Worm (Caenorhabditis elegans) whole organism, L3 larva: ENCODE measurements around the gene suf-1.
A peak's percentile ranks its signal among the peaks of the same experiment; 100 is the strongest.

Experiments
- R02D3.7 ChIP-seq: fragments of 150-350 bp; optimal IDR thresholded peaks from 2 replicates; lab custom pipeline; 2014; ENCODE audit warnings: missing biosample characterization, missing genetic modification characterization
- ZK546.5 ChIP-seq: sonication (generic microtip); optimal IDR thresholded peaks from 2 replicates; lab custom pipeline; 2017; ENCODE audit warnings: missing biosample characterization, missing genetic modification characterization
- aly-2 ChIP-seq: fragments of 150-350 bp; optimal IDR thresholded peaks from 2 replicates; lab custom pipeline; 2014; ENCODE audit warnings: missing biosample characterization, missing genetic modification characterization
- ama-1 ChIP-seq: fragments of 150-350 bp; optimal IDR thresholded peaks from 2 replicates; lab custom pipeline; 2018
- ceh-16 ChIP-seq: sonication (generic microtip); optimal IDR thresholded peaks from 2 replicates; lab custom pipeline; 2017; ENCODE audit warnings: missing biosample characterization, missing genetic modification characterization
- ceh-28 ChIP-seq: fragments of 150-350 bp; optimal IDR thresholded peaks from 2 replicates; lab custom pipeline; 2014; ENCODE audit warnings: missing biosample characterization, missing genetic modification reagents, missing genetic modification characterization
- ceh-82 ChIP-seq: fragments of 150-350 bp; optimal IDR thresholded peaks from 2 replicates; lab custom pipeline; 2014; ENCODE audit warnings: missing biosample characterization, missing genetic modification characterization
- ceh-9 ChIP-seq: sonication (generic microtip); optimal IDR thresholded peaks from 2 replicates; lab custom pipeline; 2018; ENCODE audit warnings: missing biosample characterization, missing genetic modification characterization
- daf-12 ChIP-seq: fragments of 150-350 bp; optimal IDR thresholded peaks from 2 replicates; lab custom pipeline; 2014; ENCODE audit warnings: missing biosample characterization, missing genetic modification reagents, missing genetic modification characterization
- egl-27 ChIP-seq: sonication (generic microtip); optimal IDR thresholded peaks from 4 replicates; lab custom pipeline; 2017; ENCODE audit warnings: missing biosample characterization, missing genetic modification reagents, missing genetic modification characterization
- egl-5 ChIP-seq: fragments of 150-350 bp; optimal IDR thresholded peaks from 2 replicates; lab custom pipeline; 2017; ENCODE audit warnings: missing biosample characterization, missing genetic modification reagents, missing genetic modification characterization, inconsistent platforms
- elt-2 ChIP-seq: sonication (generic microtip); optimal IDR thresholded peaks from 2 replicates; lab custom pipeline; 2016; ENCODE audit warnings: missing genetic modification reagents, mild to moderate bottlenecking, missing genetic modification characterization, missing compliant biosample characterization
- elt-3 ChIP-seq, 3 experiments: fragments of 150-350 bp in 1 of 3; sonication (generic microtip) in 2 of 3; optimal IDR thresholded peaks; 2 replicates in 2 of 3; 4 replicates in 1 of 3; lab custom pipeline; 2014 to 2017; ENCODE audit warnings: missing biosample characterization in 3 of 3, missing genetic modification characterization in 3 of 3
- fkh-10 ChIP-seq: sonication (generic microtip); optimal IDR thresholded peaks from 2 replicates; lab custom pipeline; 2017; ENCODE audit warnings: missing biosample characterization, missing genetic modification reagents, missing genetic modification characterization
- fkh-2 ChIP-seq: fragments of 150-350 bp; optimal IDR thresholded peaks from 2 replicates; lab custom pipeline; 2014; ENCODE audit warnings: missing biosample characterization, missing genetic modification reagents, missing genetic modification characterization
- hmg-11 ChIP-seq: sonication (generic microtip); optimal IDR thresholded peaks from 2 replicates; lab custom pipeline; 2016; ENCODE audit warnings: missing genetic modification characterization, missing compliant biosample characterization
- jun-1 ChIP-seq: fragments of 150-350 bp; optimal IDR thresholded peaks from 2 replicates; lab custom pipeline; 2014; ENCODE audit warnings: missing biosample characterization, missing genetic modification reagents, missing genetic modification characterization
- lin-15B ChIP-seq: fragments of 150-350 bp; optimal IDR thresholded peaks from 2 replicates; lab custom pipeline; 2014; ENCODE audit warnings: missing biosample characterization, missing genetic modification characterization
- lin-39 ChIP-seq: fragments of 150-350 bp; optimal IDR thresholded peaks from 2 replicates; lab custom pipeline; 2018; ENCODE audit warnings: missing biosample characterization, missing genetic modification reagents, missing genetic modification characterization
- lsy-12 ChIP-seq: sonication (generic microtip); optimal IDR thresholded peaks from 2 replicates; lab custom pipeline; 2016; ENCODE audit warnings: mild to moderate bottlenecking, missing genetic modification characterization, missing compliant biosample characterization
- mdl-1 ChIP-seq: fragments of 150-350 bp; optimal IDR thresholded peaks from 2 replicates; lab custom pipeline; 2014; ENCODE audit warnings: missing biosample characterization, missing genetic modification characterization
- mml-1 ChIP-seq: fragments of 150-350 bp; sonication (generic microtip); optimal IDR thresholded peaks from 3 replicates; lab custom pipeline; 2014; ENCODE audit warnings: missing biosample characterization, missing genetic modification characterization
- nfya-1 ChIP-seq: sonication (generic microtip); optimal IDR thresholded peaks from 2 replicates; lab custom pipeline; 2017; ENCODE audit warnings: missing genetic modification characterization, mild to moderate bottlenecking, missing compliant biosample characterization, antibody characterized with exemption, moderate library complexity; ENCODE audit not compliant: insufficient read depth
- nhr-11 ChIP-seq: fragments of 150-350 bp; optimal IDR thresholded peaks from 2 replicates; lab custom pipeline; 2014; ENCODE audit warnings: missing biosample characterization, missing genetic modification characterization
- nhr-12 ChIP-seq: fragments of 150-350 bp; optimal IDR thresholded peaks from 2 replicates; lab custom pipeline; 2014; ENCODE audit warnings: missing biosample characterization, missing genetic modification characterization
- nhr-23 ChIP-seq: fragments of 150-350 bp; optimal IDR thresholded peaks from 2 replicates; lab custom pipeline; 2014; ENCODE audit warnings: missing biosample characterization, missing genetic modification reagents, missing genetic modification characterization
- nhr-237 ChIP-seq: fragments of 150-350 bp; optimal IDR thresholded peaks from 2 replicates; lab custom pipeline; 2014; ENCODE audit warnings: missing biosample characterization, missing genetic modification characterization
- nhr-25 ChIP-seq: sonication (generic microtip); optimal IDR thresholded peaks from 2 replicates; lab custom pipeline; 2017; ENCODE audit warnings: missing biosample characterization, missing genetic modification characterization
- nhr-28 ChIP-seq: fragments of 150-350 bp; optimal IDR thresholded peaks from 2 replicates; lab custom pipeline; 2014; ENCODE audit warnings: missing biosample characterization, missing genetic modification characterization
- nhr-43 ChIP-seq: sonication (generic microtip); optimal IDR thresholded peaks from 2 replicates; lab custom pipeline; 2016; ENCODE audit warnings: mild to moderate bottlenecking, missing genetic modification characterization, missing compliant biosample characterization; ENCODE audit not compliant: poor library complexity, severe bottlenecking
- nhr-67 ChIP-seq: fragments of 150-350 bp; optimal IDR thresholded peaks from 2 replicates; lab custom pipeline; 2014; ENCODE audit warnings: missing biosample characterization, missing genetic modification characterization
- nhr-76 ChIP-seq: fragments of 150-350 bp; sonication (generic microtip); optimal IDR thresholded peaks from 5 replicates; lab custom pipeline; 2014; ENCODE audit warnings: missing biosample characterization, missing genetic modification characterization
- nhr-77 ChIP-seq: fragments of 150-350 bp; optimal IDR thresholded peaks from 2 replicates; lab custom pipeline; 2014; ENCODE audit warnings: missing biosample characterization, missing genetic modification characterization
- pha-4 ChIP-seq: fragments of 150-350 bp; optimal IDR thresholded peaks from 2 replicates; lab custom pipeline; 2014; ENCODE audit warnings: missing biosample characterization, missing genetic modification reagents, missing genetic modification characterization
- pqm-1 ChIP-seq: fragments of 150-350 bp; optimal IDR thresholded peaks from 2 replicates; lab custom pipeline; 2017; ENCODE audit warnings: missing biosample characterization, missing genetic modification characterization, inconsistent platforms
- sea-2 ChIP-seq: fragments of 150-350 bp; sonication (generic microtip); optimal IDR thresholded peaks from 4 replicates; lab custom pipeline; 2014; ENCODE audit warnings: missing biosample characterization, missing genetic modification reagents, missing genetic modification characterization
- skn-1 ChIP-seq: fragments of 150-350 bp; optimal IDR thresholded peaks from 2 replicates; lab custom pipeline; 2014; ENCODE audit warnings: missing biosample characterization, missing genetic modification characterization
- snpc-4 ChIP-seq: fragments of 150-350 bp; optimal IDR thresholded peaks from 2 replicates; lab custom pipeline; 2014; ENCODE audit warnings: missing biosample characterization, missing genetic modification characterization
- tbx-2 ChIP-seq: sonication (generic microtip); optimal IDR thresholded peaks from 2 replicates; lab custom pipeline; 2016; ENCODE audit warnings: mild to moderate bottlenecking, missing genetic modification characterization, missing compliant biosample characterization
- unc-39 ChIP-seq: sonication (generic microtip); optimal IDR thresholded peaks from 4 replicates; lab custom pipeline; 2017; ENCODE audit warnings: missing biosample characterization, missing genetic modification characterization
- unc-62 ChIP-seq: fragments of 150-350 bp; sonication (generic microtip); optimal IDR thresholded peaks from 4 replicates; lab custom pipeline; 2014; ENCODE audit warnings: missing biosample characterization, missing genetic modification reagents, missing genetic modification characterization
- ztf-11 ChIP-seq: fragments of 150-350 bp; optimal IDR thresholded peaks from 2 replicates; lab custom pipeline; 2014; ENCODE audit warnings: missing biosample characterization, missing genetic modification characterization
- ztf-4 ChIP-seq: fragments of 150-350 bp; optimal IDR thresholded peaks from 2 replicates; lab custom pipeline; 2014; ENCODE audit warnings: missing biosample characterization, missing genetic modification characterization

The suf-1 gene

DNA sequence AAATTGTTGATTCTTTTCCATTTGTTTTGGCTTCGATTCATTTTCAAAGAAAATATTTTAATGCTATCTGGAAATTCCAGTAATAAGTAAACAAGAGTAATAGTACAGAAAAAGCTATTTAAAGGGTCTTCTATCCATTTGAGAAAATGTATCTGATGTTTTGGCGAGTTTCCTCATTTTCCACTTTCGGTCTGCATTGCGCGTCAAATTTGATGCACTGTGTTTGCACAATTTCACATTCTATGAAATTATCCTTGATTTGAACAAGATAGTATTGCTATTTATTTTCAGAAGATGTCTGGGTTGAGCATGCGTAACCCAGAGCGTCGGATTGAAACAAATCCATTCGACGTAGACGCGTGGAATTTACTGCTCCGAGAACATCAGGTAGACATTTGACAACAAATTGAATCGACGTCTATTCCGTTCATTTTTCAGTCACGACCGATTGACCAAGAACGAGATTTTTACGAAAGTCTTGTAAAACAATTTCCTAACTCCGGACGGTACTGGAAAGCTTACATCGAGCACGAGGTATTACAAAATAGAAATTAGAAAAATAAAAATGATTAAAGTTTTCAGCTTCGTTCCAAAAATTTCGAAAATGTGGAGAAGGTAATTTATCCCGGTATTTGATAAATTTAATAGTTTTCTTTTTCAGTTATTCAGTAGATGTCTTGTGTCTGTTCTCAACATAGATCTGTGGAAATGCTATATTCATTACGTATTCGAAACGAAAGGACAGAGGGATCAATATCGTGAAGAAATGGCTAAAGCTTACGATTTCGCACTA, at the start of gene suf-1:
Gene suf-1 (plus strand): TSS at position 280 of the 793 bp plus-strand sequence.
- TF ChIP-seq tbx-2 (tag; lab: Kevin White, UChicago) (no peak), ama-1 (peak; percentile 30), lsy-12 (tag; lab: Kevin White, UChicago) (peak; percentile 11), ceh-82 (tag; lab: Kevin White, UChicago) (peak; percentile 22), elt-2 (tag; lab: Kevin White, UChicago) (peak; percentile 24), elt-3 (tag; optimal IDR thresholded peaks at IDR 0.05; lab: Kevin White, UChicago) (no peak), nhr-76 (tag; lab: Kevin White, UChicago) (peak; percentile 18)

DNA sequence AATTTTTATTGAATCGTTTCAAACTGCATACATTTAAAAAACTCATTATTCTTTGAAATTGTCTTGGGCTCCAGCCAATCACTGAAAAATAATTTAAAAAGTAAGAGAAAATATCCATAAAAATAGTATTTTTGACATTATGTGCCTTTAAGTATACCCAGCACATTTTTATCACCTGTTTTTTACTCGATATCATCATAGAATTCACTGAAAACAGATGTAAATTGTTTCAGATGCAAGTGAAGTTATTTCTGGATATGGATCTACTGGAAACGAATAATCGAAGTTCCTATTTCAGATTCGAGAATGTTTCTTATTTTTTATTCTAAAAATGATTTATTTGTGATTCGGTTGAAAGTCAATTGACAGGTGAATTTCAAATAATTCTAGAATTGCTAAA, 49.1 kb upstream of the suf-1 start:
- TF ChIP-seq jun-1 (tag; lab: Kevin White, UChicago) (no peak), ceh-16 (no peak), nfya-1 (no peak), nhr-76 (tag; lab: Kevin White, UChicago) (no peak), nhr-237 (no peak), pqm-1 (no peak), nhr-12 (tag; lab: Kevin White, UChicago) (no peak), fkh-10 (GFP tag; lab: Kevin White, UChicago) (no peak), elt-2 (tag; lab: Kevin White, UChicago) (no peak), mdl-1 (tag; lab: Kevin White, UChicago) (no peak), daf-12 (no peak), ztf-4 (tag; lab: Kevin White, UChicago) (no peak), ZK546.5 (no peak), aly-2 (no peak)

DNA sequence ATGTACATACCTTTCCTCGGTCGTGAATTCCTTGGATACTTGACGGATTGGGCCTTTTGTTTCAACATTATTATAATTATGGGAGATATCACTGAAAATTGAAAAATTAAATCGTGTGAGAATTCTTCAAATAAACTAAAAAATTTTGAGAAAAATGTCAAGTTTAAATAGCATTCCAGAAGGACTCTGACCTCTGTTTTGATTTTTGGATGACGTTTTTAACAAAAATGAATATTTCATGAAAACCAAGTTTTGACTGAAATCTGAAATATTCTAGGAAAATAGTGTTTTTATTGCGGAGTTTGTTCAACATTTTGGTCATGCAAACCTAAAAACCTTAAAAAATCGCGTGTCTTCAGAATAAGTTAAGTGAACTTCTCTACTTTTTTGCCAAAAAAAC, 47.5 kb upstream of the suf-1 start, which contains the start of gene glb-27:
Gene glb-27 (minus strand): TSS at position 101 of the 400 bp plus-strand sequence.
- TF ChIP-seq elt-3 (tag; optimal IDR thresholded peaks at IDR 0.05; lab: Kevin White, UChicago) (no peak), ama-1 (no peak), unc-39 (tag; lab: Kevin White, UChicago) (no peak), pha-4 (tag; lab: Kevin White, UChicago) (no peak), lin-39 (tag; lab: Kevin White, UChicago) (no peak), lin-15B (tag; lab: Kevin White, UChicago) (no peak), sea-2 (GFP tag; lab: Kevin White, UChicago) (no peak), elt-2 (tag; lab: Kevin White, UChicago) (no peak), egl-5 (tag; lab: Kevin White, UChicago) (no peak), ztf-11 (tag; lab: Kevin White, UChicago) (no peak), R02D3.7 (tag; lab: Kevin White, UChicago) (no peak)
- TF ChIP-seq, all 47 proteins: peak for 0

DNA sequence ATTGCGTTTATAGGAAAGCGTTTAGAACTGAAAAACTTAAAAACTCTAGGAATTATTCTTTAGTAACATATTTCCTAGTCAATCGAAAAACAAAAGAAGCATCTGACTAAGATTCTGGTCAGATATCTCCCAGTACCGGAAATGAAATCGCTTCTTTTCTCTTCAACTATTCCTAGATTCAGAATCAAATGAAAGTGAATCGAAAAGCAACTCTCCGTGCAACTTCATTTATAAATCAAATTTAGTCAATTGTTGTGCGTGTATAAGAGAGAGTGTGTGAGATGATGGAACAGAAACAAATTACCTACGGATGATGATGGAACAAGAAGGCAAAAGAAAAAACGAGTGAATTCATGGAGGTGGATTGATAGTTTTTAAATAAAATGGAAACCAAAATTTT, 44.5 kb upstream of the suf-1 start:
- TF ChIP-seq nhr-67 (tag; lab: Kevin White, UChicago) (no peak), R02D3.7 (tag; lab: Kevin White, UChicago) (no peak), snpc-4 (tag; lab: Kevin White, UChicago) (no peak), ZK546.5 (no peak), unc-39 (tag; lab: Kevin White, UChicago) (no peak), lin-39 (tag; lab: Kevin White, UChicago) (no peak), egl-5 (tag; lab: Kevin White, UChicago) (no peak), ztf-4 (tag; lab: Kevin White, UChicago) (no peak), unc-62 (GFP tag; lab: Kevin White, UChicago) (no peak), nhr-11 (peak; percentile 32), tbx-2 (tag; lab: Kevin White, UChicago) (no peak), mml-1 (tag; lab: Kevin White, UChicago) (no peak), hmg-11 (no peak), elt-2 (tag; lab: Kevin White, UChicago) (no peak), ztf-11 (tag; lab: Kevin White, UChicago) (no peak), fkh-2 (no peak), nhr-43 (tag; lab: Kevin White, UChicago) (no peak), ceh-16 (no peak), nhr-76 (tag; lab: Kevin White, UChicago) (no peak), mdl-1 (tag; lab: Kevin White, UChicago) (no peak), nhr-28 (tag; lab: Kevin White, UChicago) (no peak), egl-27 (tag; lab: Kevin White, UChicago) (no peak), ceh-28 (tag; lab: Kevin White, UChicago) (peak; percentile 31), ceh-82 (tag; lab: Kevin White, UChicago) (no peak), ceh-9 (tag; lab: Kevin White, UChicago) (no peak), jun-1 (tag; lab: Kevin White, UChicago) (peak; percentile 17), fkh-10 (GFP tag; lab: Kevin White, UChicago) (peak; percentile 98), aly-2 (no peak), sea-2 (GFP tag; lab: Kevin White, UChicago) (no peak), nfya-1 (peak; percentile 1), nhr-25 (no peak), skn-1 (tag; lab: Kevin White, UChicago) (no peak), nhr-23 (tag; lab: Kevin White, UChicago) (peak; percentile 29), nhr-12 (tag; lab: Kevin White, UChicago) (no peak), nhr-77 (tag; lab: Kevin White, UChicago) (no peak), pqm-1 (no peak), lsy-12 (tag; lab: Kevin White, UChicago) (no peak)
